Worm (Caenorhabditis elegans) whole organism, mixed stage, embryonic: ENCODE measurements around the gene lin-40.

Source experiments
- M03D4.4 ChIP-seq: sonication (generic microtip); optimal IDR thresholded peaks from 2 replicates; lab custom pipeline; 2017; ENCODE audit warnings: mild to moderate bottlenecking, missing genetic modification characterization, missing compliant biosample characterization
- blmp-1 ChIP-seq: fragments of 150-350 bp; optimal IDR thresholded peaks from 2 replicates; lab custom pipeline; 2014; ENCODE audit warnings: missing biosample characterization, missing genetic modification characterization
- drap-1 ChIP-seq: fragments of 200-800 bp; sonication (Bioruptor generic); optimal IDR thresholded peaks from 3 replicates; lab custom pipeline; 2018; ENCODE audit warnings: mild to moderate bottlenecking, missing genetic modification characterization, missing compliant biosample characterization
- elt-1 ChIP-seq: sonication (generic microtip); optimal IDR thresholded peaks from 2 replicates; lab custom pipeline; 2017; ENCODE audit warnings: missing genetic modification characterization, mild to moderate bottlenecking, missing compliant biosample characterization, antibody characterized with exemption, moderate library complexity, borderline replicate concordance; ENCODE audit not compliant: insufficient read depth
- pha-4 ChIP-seq: fragments of 150-350 bp; optimal IDR thresholded peaks from 2 replicates; lab custom pipeline; 2018; ENCODE audit warnings: missing biosample characterization, missing genetic modification reagents, missing genetic modification characterization
- unc-39 ChIP-seq: fragments of 150-350 bp; optimal IDR thresholded peaks from 2 replicates; lab custom pipeline; 2014; ENCODE audit warnings: missing biosample characterization, missing genetic modification characterization

- TF ChIP-seq M03D4.4 (tag; lab: Kevin White, UChicago) (no peak), blmp-1 (tag; lab: Kevin White, UChicago) (no peak), elt-1 (tag; lab: Kevin White, UChicago) (no peak), pha-4 (tag; lab: Kevin White, UChicago) (no peak), drap-1 (GFP tag; lab: Kevin White, UChicago) (no peak), unc-39 (tag; lab: Kevin White, UChicago) (no peak)
These were observed at the start of gene lin-40 for ce11 chrV:3704688-3705087.
